Worm (Caenorhabditis elegans) whole organism, L1 larva: ENCODE measurements around the gene C36C9.5.

Source experiments
- aha-1 ChIP-seq: fragments of 150-350 bp; optimal IDR thresholded peaks from 2 replicates; lab custom pipeline; 2014; ENCODE audit warnings: missing biosample characterization, missing genetic modification characterization
- alr-1 ChIP-seq: fragments of 200-800 bp; sonication (Bioruptor generic); optimal IDR thresholded peaks from 2 replicates; lab custom pipeline; 2018; ENCODE audit warnings: borderline replicate concordance, mild to moderate bottlenecking, missing genetic modification characterization, missing compliant biosample characterization
- blmp-1 ChIP-seq: fragments of 150-350 bp; optimal IDR thresholded peaks from 2 replicates; lab custom pipeline; 2014; ENCODE audit warnings: missing biosample characterization, missing genetic modification characterization
- ceh-63 ChIP-seq: fragments of 200-800 bp; sonication (Bioruptor generic); optimal IDR thresholded peaks from 2 replicates; lab custom pipeline; 2018; ENCODE audit warnings: mild to moderate bottlenecking, missing genetic modification characterization, missing compliant biosample characterization
- ceh-8 ChIP-seq: fragments of 200-800 bp; sonication (Bioruptor generic); optimal IDR thresholded peaks from 2 replicates; lab custom pipeline; 2018; ENCODE audit warnings: mild to moderate bottlenecking, missing genetic modification characterization, moderate library complexity, missing compliant biosample characterization
- ceh-90 ChIP-seq: sonication (generic microtip); optimal IDR thresholded peaks from 2 replicates; lab custom pipeline; 2016; ENCODE audit warnings: missing genetic modification characterization, missing compliant biosample characterization
- ces-1 ChIP-seq: fragments of 150-350 bp; optimal IDR thresholded peaks from 2 replicates; lab custom pipeline; 2014; ENCODE audit warnings: missing biosample characterization, missing genetic modification reagents, missing genetic modification characterization
- dpl-1 ChIP-seq, 3 experiments: fragments of 150-350 bp in 2 of 3; sonication (generic microtip) in 1 of 3; optimal IDR thresholded peaks; 2 replicates each; lab custom pipeline; 2014 to 2017; ENCODE audit warnings: missing biosample characterization in 3 of 3, missing genetic modification characterization in 3 of 3, missing genetic modification reagents in 3 of 3
- efl-1 ChIP-seq, 4 experiments: fragments of 150-350 bp; optimal IDR thresholded peaks in 3 of 4; peaks in 1 of 4; 1 replicate in 1 of 4; 2 replicates in 3 of 4; lab custom pipeline; 2014; ENCODE audit warnings: missing biosample characterization in 2 of 4, missing genetic modification characterization in 2 of 4, missing genetic modification reagents in 2 of 4
- efl-3 ChIP-seq: fragments of 200-800 bp; sonication (Bioruptor generic); optimal IDR thresholded peaks from 2 replicates; lab custom pipeline; 2018; ENCODE audit warnings: mild to moderate bottlenecking, missing genetic modification characterization, missing compliant biosample characterization
- grh-1 ChIP-seq: fragments of 200-800 bp; sonication (Bioruptor generic); IDR thresholded peaks from 2 replicates; pipeline ENCODE4 v1.3.6; 2022; ENCODE audit warnings: missing genetic modification reagents, missing genetic modification characterization, missing compliant biosample characterization
- hpl-2 ChIP-seq: fragments of 150-350 bp; optimal IDR thresholded peaks from 2 replicates; lab custom pipeline; 2014; ENCODE audit warnings: missing biosample characterization, missing genetic modification reagents, missing genetic modification characterization
- lin-13 ChIP-seq: fragments of 150-350 bp; optimal IDR thresholded peaks from 2 replicates; lab custom pipeline; 2014; ENCODE audit warnings: missing biosample characterization, missing genetic modification reagents, missing genetic modification characterization
- lin-15B ChIP-seq: fragments of 150-350 bp; sonication (generic microtip); optimal IDR thresholded peaks from 3 replicates; lab custom pipeline; 2014; ENCODE audit warnings: missing biosample characterization, missing genetic modification characterization
- lin-39 ChIP-seq: fragments of 150-350 bp; optimal IDR thresholded peaks from 2 replicates; lab custom pipeline; 2014; ENCODE audit warnings: missing biosample characterization, missing genetic modification reagents, missing genetic modification characterization
- nhr-11 ChIP-seq: fragments of 150-350 bp; optimal IDR thresholded peaks from 2 replicates; lab custom pipeline; 2014; ENCODE audit warnings: missing biosample characterization, missing genetic modification characterization
- nhr-19 ChIP-seq: fragments of 200-800 bp; sonication (Bioruptor generic); conservative IDR thresholded peaks from 2 replicates; pipeline ENCODE4 v1.3.6; 2022; ENCODE audit warnings: missing genetic modification characterization, missing compliant biosample characterization
- nhr-237 ChIP-seq: fragments of 150-350 bp; optimal IDR thresholded peaks from 2 replicates; lab custom pipeline; 2014; ENCODE audit warnings: missing biosample characterization, missing genetic modification characterization
- nhr-47 ChIP-seq: sonication (generic microtip); optimal IDR thresholded peaks from 2 replicates; lab custom pipeline; 2016; ENCODE audit warnings: mild to moderate bottlenecking, missing genetic modification characterization, moderate library complexity, missing compliant biosample characterization
- nhr-71 ChIP-seq: sonication (generic microtip); optimal IDR thresholded peaks from 2 replicates; lab custom pipeline; 2016; ENCODE audit warnings: mild to moderate bottlenecking, missing genetic modification characterization, moderate library complexity, missing compliant biosample characterization
- nhr-76 ChIP-seq: sonication (generic microtip); optimal IDR thresholded peaks from 2 replicates; lab custom pipeline; 2017; ENCODE audit warnings: missing biosample characterization, missing genetic modification characterization
- nhr-84 ChIP-seq: sonication (generic microtip); optimal IDR thresholded peaks from 2 replicates; lab custom pipeline; 2017; ENCODE audit warnings: missing biosample characterization, missing genetic modification characterization
- pqm-1 ChIP-seq: sonication (generic microtip); optimal IDR thresholded peaks from 3 replicates; lab custom pipeline; 2017; ENCODE audit warnings: missing biosample characterization, missing genetic modification characterization
- rnt-1 ChIP-seq: sonication (generic microtip); optimal IDR thresholded peaks from 2 replicates; lab custom pipeline; 2016; ENCODE audit warnings: mild to moderate bottlenecking, missing genetic modification characterization, moderate library complexity, missing compliant biosample characterization
- skn-1 ChIP-seq: fragments of 150-350 bp; optimal IDR thresholded peaks from 2 replicates; lab custom pipeline; 2014; ENCODE audit warnings: missing biosample characterization, missing genetic modification characterization
- snu-23 ChIP-seq: sonication (generic microtip); optimal IDR thresholded peaks from 2 replicates; lab custom pipeline; 2016; ENCODE audit warnings: missing genetic modification characterization, missing compliant biosample characterization
- swsn-7 ChIP-seq: sonication (generic microtip); optimal IDR thresholded peaks from 2 replicates; lab custom pipeline; 2016; ENCODE audit warnings: missing genetic modification characterization, missing compliant biosample characterization
- tbx-2 ChIP-seq: sonication (generic microtip); optimal IDR thresholded peaks from 2 replicates; lab custom pipeline; 2016; ENCODE audit warnings: missing genetic modification characterization, missing compliant biosample characterization
- tlp-1 ChIP-seq: fragments of 150-350 bp; optimal IDR thresholded peaks from 2 replicates; lab custom pipeline; 2014; ENCODE audit warnings: missing biosample characterization, missing genetic modification characterization
- unc-98 ChIP-seq: fragments of 200-800 bp; sonication (Bioruptor generic); IDR thresholded peaks from 2 replicates; pipeline ENCODE4 v1.3.6; 2022; ENCODE audit warnings: missing genetic modification characterization, missing compliant biosample characterization
- xbp-1 ChIP-seq: sonication (generic microtip); optimal IDR thresholded peaks from 2 replicates; lab custom pipeline; 2016; ENCODE audit warnings: missing genetic modification characterization, missing compliant biosample characterization
- zip-4 ChIP-seq: fragments of 200-800 bp; sonication (Bioruptor generic); optimal IDR thresholded peaks from 2 replicates; lab custom pipeline; 2018; ENCODE audit warnings: mild to moderate bottlenecking, missing genetic modification characterization, moderate library complexity, missing compliant biosample characterization

C36C9.5 gene

DNA sequence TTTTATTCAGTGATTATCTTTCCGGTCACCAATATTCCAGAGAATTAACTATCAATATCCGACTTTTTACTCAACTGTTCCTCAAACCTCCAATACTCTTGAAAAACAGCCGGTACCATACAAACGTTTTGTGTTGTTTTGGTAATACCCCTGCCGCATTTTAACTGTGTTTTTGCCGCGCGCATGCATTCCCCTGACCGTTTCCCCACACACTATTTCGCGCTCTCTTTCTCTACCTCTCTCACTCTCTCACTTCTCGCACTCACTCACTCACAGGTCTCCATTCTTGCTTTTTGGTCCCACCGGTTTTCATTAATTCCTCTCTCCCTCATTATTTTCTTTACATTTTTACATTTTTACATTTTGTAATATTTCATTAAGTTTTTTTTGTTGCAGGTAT, 21.2 kb downstream of the C36C9.5 start, which contains the start of gene meg-4:
Gene meg-4, plus strand, starts transcription at position 397 of the 400 bp plus-strand sequence.
- TF ChIP-seq efl-1 (optimal IDR thresholded peaks at IDR 0.05; lab: Kevin White, UChicago) (peak in 1 of 2 experiments; percentile 8), efl-1 (GFP tag; optimal IDR thresholded peaks at IDR 0.05 in 1 of 2; lab: Kevin White, UChicago) (no peak), blmp-1 (tag; lab: Kevin White, UChicago) (no peak)

DNA sequence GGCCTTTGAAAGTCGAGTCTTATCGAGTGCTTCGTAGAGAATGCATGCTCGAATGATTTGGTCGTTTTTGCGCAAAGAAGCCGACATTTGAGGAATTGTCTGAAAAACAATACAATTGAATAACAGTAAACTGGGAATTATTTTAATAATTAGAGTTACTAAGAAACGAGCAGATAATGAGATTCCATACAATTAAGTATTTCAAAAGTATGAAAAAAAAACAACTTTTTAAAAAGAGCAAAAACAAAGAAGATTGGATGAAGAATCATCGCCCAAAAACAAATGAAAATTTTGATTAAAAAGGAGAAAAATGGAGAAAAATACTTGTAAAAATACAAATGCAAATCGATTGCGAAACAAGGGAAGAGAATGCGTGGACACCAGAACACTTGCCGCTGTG, 25.7 kb downstream of the C36C9.5 start, which contains the start of gene fbxa-170:
Gene fbxa-170, minus strand, starts transcription at position 101 of the 400 bp plus-strand sequence.
- TF ChIP-seq alr-1 (tag; lab: Kevin White, UChicago): no peak
- no peak for TF ChIP-seq nhr-84 (tag; lab: Kevin White, UChicago)
- TF ChIP-seq nhr-71 (tag; lab: Kevin White, UChicago): no peak
- TF ChIP-seq ces-1 (GFP tag; lab: Kevin White, UChicago): no peak
- TF ChIP-seq efl-3 (GFP tag; lab: Kevin White, UChicago): no peak
- TF ChIP-seq nhr-11 (tag; lab: Kevin White, UChicago): no peak
- TF ChIP-seq xbp-1 (tag; lab: Kevin White, UChicago): no peak
- no peak for TF ChIP-seq tbx-2 (tag; lab: Kevin White, UChicago)
- TF ChIP-seq hpl-2 (GFP tag; lab: Kevin White, UChicago): no peak
- no peak for TF ChIP-seq nhr-47 (tag; lab: Kevin White, UChicago)
- no peak for TF ChIP-seq efl-1 (optimal IDR thresholded peaks at IDR 0.05; lab: Kevin White, UChicago)
- no peak for TF ChIP-seq efl-1 (GFP tag; optimal IDR thresholded peaks at IDR 0.05 in 1 of 2; lab: Kevin White, UChicago)
- no peak for TF ChIP-seq lin-13 (GFP tag; lab: Kevin White, UChicago)
- TF ChIP-seq lin-15B (tag; lab: Kevin White, UChicago): no peak
- no peak for TF ChIP-seq lin-39 (tag; lab: Kevin White, UChicago)
- no peak for TF ChIP-seq zip-4 (GFP tag; lab: Kevin White, UChicago)
- no peak for TF ChIP-seq swsn-7 (tag; lab: Kevin White, UChicago)
- TF ChIP-seq nhr-19 (GFP tag; lab: Robert Waterston, UW): no peak
- TF ChIP-seq grh-1 (GFP tag; lab: Robert Waterston, UW): no peak
- no peak for TF ChIP-seq pqm-1
- TF ChIP-seq nhr-76 (tag; lab: Kevin White, UChicago): no peak

- TF ChIP-seq efl-1 (optimal IDR thresholded peaks at IDR 0.05; lab: Kevin White, UChicago) (no peak), efl-1 (GFP tag; optimal IDR thresholded peaks at IDR 0.05 in 1 of 2; lab: Kevin White, UChicago) (peak in 1 of 2 experiments; percentile 66), nhr-237 (tag; lab: Kevin White, UChicago) (no peak)
These were observed 27.9 kb downstream of the C36C9.5 start for ce11 chrX:1675879-1676278.

ce11 chrX:1674056-1674455, 29.7 kb downstream of the C36C9.5 start, which contains the start of gene tbx-31:
tbx-31 (minus strand) TSS chrX:1674156.
- TF ChIP-seq nhr-11 (tag; lab: Kevin White, UChicago) (no peak), rnt-1 (no peak), ceh-90 (tag; lab: Kevin White, UChicago) (no peak), ceh-8 (GFP tag; lab: Kevin White, UChicago) (no peak), dpl-1 (GFP tag; optimal IDR thresholded peaks at IDR 0.05; lab: Kevin White, UChicago) (no peak), nhr-19 (GFP tag; lab: Robert Waterston, UW) (no peak), aha-1 (tag; lab: Kevin White, UChicago) (no peak), snu-23 (GFP tag; lab: Kevin White, UChicago) (no peak), ceh-63 (no peak), tlp-1 (tag; lab: Kevin White, UChicago) (no peak), blmp-1 (tag; lab: Kevin White, UChicago) (no peak), unc-98 (GFP tag; lab: Robert Waterston, UW) (no peak), skn-1 (tag; lab: Kevin White, UChicago) (no peak)
- TF ChIP-seq, all 84 proteins: peak for 0

ce11 chrX:1668748-1669147, 35.0 kb downstream of the C36C9.5 start, which contains the start of gene R09H3.3:
R09H3.3 (minus strand) TSS chrX:1668848.
- TF ChIP-seq rnt-1: no peak
- no peak for TF ChIP-seq efl-1 (optimal IDR thresholded peaks at IDR 0.05; lab: Kevin White, UChicago)
- peak in 1 of 2 experiments; percentile 29 for TF ChIP-seq efl-1 (GFP tag; optimal IDR thresholded peaks at IDR 0.05 in 1 of 2; lab: Kevin White, UChicago)
